Worm (Caenorhabditis elegans) whole organism, late embryonic: ENCODE results near the gene R02E12.5.

Experiments
- C38D4.7 ChIP-seq: fragments of 200-800 bp; sonication (Bioruptor generic); optimal IDR thresholded peaks from 2 replicates; lab custom pipeline; 2018; ENCODE audit warnings: mild to moderate bottlenecking, missing genetic modification characterization, moderate library complexity, missing compliant biosample characterization
- F13H6.1 ChIP-seq: sonication (generic microtip); optimal IDR thresholded peaks from 2 replicates; lab custom pipeline; 2016; ENCODE audit warnings: missing genetic modification characterization, missing compliant biosample characterization
- T23F11.4 ChIP-seq: fragments of 200-800 bp; sonication (Bioruptor generic); optimal IDR thresholded peaks from 2 replicates; lab custom pipeline; 2018; ENCODE audit warnings: mild to moderate bottlenecking, missing genetic modification characterization, missing compliant biosample characterization
- ama-1 ChIP-seq: fragments of 150-350 bp; optimal IDR thresholded peaks from 2 replicates; lab custom pipeline; 2014
- ceh-14 ChIP-seq: sonication (generic microtip); optimal IDR thresholded peaks from 2 replicates; lab custom pipeline; 2016; ENCODE audit warnings: missing genotype, missing genetic modification characterization, missing compliant biosample characterization
- ceh-19 ChIP-seq: fragments of 200-800 bp; sonication (Bioruptor generic); optimal IDR thresholded peaks from 2 replicates; lab custom pipeline; 2018; ENCODE audit warnings: mild to moderate bottlenecking, missing genetic modification characterization, missing compliant biosample characterization
- ceh-2 ChIP-seq: sonication (generic microtip); optimal IDR thresholded peaks from 2 replicates; lab custom pipeline; 2016; ENCODE audit warnings: missing genotype, missing genetic modification characterization, missing compliant biosample characterization
- ceh-22 ChIP-seq: sonication (generic microtip); optimal IDR thresholded peaks from 2 replicates; lab custom pipeline; 2017; ENCODE audit warnings: missing biosample characterization, missing genetic modification characterization
- ceh-24 ChIP-seq: sonication (generic microtip); optimal IDR thresholded peaks from 2 replicates; lab custom pipeline; 2016; ENCODE audit warnings: mild to moderate bottlenecking, missing genetic modification characterization, missing compliant biosample characterization
- ceh-31 ChIP-seq: sonication (generic microtip); optimal IDR thresholded peaks from 2 replicates; lab custom pipeline; 2016; ENCODE audit warnings: missing genetic modification characterization, missing compliant biosample characterization
- ceh-48 ChIP-seq: sonication (generic microtip); optimal IDR thresholded peaks from 2 replicates; lab custom pipeline; 2016; ENCODE audit warnings: missing genetic modification characterization, inconsistent platforms, missing compliant biosample characterization
- ceh-6 ChIP-seq: fragments of 200-800 bp; sonication (Bioruptor generic); optimal IDR thresholded peaks from 2 replicates; lab custom pipeline; 2018; ENCODE audit warnings: mild to moderate bottlenecking, missing genetic modification characterization, missing compliant biosample characterization
- che-1 ChIP-seq: sonication (generic microtip); optimal IDR thresholded peaks from 2 replicates; lab custom pipeline; 2016; ENCODE audit warnings: mild to moderate bottlenecking, missing genetic modification characterization, missing compliant biosample characterization
- dmd-4 ChIP-seq: sonication (generic microtip); optimal IDR thresholded peaks from 2 replicates; lab custom pipeline; 2016; ENCODE audit warnings: borderline replicate concordance, missing genetic modification characterization, missing compliant biosample characterization
- dve-1 ChIP-seq: sonication (generic microtip); optimal IDR thresholded peaks from 2 replicates; lab custom pipeline; 2017; ENCODE audit warnings: antibody characterized with exemption, mild to moderate bottlenecking, missing genetic modification characterization, missing compliant biosample characterization
- elt-2 ChIP-seq: sonication (generic microtip); optimal IDR thresholded peaks from 2 replicates; lab custom pipeline; 2016; ENCODE audit warnings: missing genetic modification reagents, missing genetic modification characterization, missing compliant biosample characterization
- elt-4 ChIP-seq: sonication (generic microtip); optimal IDR thresholded peaks from 2 replicates; lab custom pipeline; 2016; ENCODE audit warnings: missing genetic modification characterization, missing compliant biosample characterization
- ets-4 ChIP-seq: sonication (generic microtip); optimal IDR thresholded peaks from 2 replicates; lab custom pipeline; 2016; ENCODE audit warnings: missing genetic modification characterization, missing compliant biosample characterization
- fkh-10 ChIP-seq: fragments of 150-350 bp; optimal IDR thresholded peaks from 2 replicates; lab custom pipeline; 2014; ENCODE audit warnings: missing biosample characterization, missing genetic modification reagents, missing genetic modification characterization
- hlh-15 ChIP-seq: sonication (generic microtip); optimal IDR thresholded peaks from 2 replicates; lab custom pipeline; 2016; ENCODE audit warnings: missing genetic modification characterization, missing compliant biosample characterization
- hlh-30 ChIP-seq: sonication (generic microtip); optimal IDR thresholded peaks from 2 replicates; lab custom pipeline; 2017; ENCODE audit warnings: antibody characterized with exemption, missing genetic modification characterization, missing compliant biosample characterization; ENCODE audit not compliant: insufficient read depth
- hlh-6 ChIP-seq: sonication (generic microtip); optimal IDR thresholded peaks from 2 replicates; lab custom pipeline; 2016; ENCODE audit warnings: missing genotype, missing genetic modification characterization, missing compliant biosample characterization
- madf-2 ChIP-seq: sonication (generic microtip); optimal IDR thresholded peaks from 2 replicates; lab custom pipeline; 2017; ENCODE audit warnings: missing genetic modification characterization, missing compliant biosample characterization
- mec-3 ChIP-seq: sonication (generic microtip); optimal IDR thresholded peaks from 2 replicates; lab custom pipeline; 2016; ENCODE audit warnings: borderline replicate concordance, missing genetic modification characterization, missing compliant biosample characterization
- nhr-11 ChIP-seq: fragments of 150-350 bp; optimal IDR thresholded peaks from 2 replicates; lab custom pipeline; 2014; ENCODE audit warnings: missing biosample characterization, missing genetic modification characterization
- npax-4 ChIP-seq: sonication (generic microtip); optimal IDR thresholded peaks from 2 replicates; lab custom pipeline; 2016; ENCODE audit warnings: missing genetic modification characterization, missing compliant biosample characterization
- odd-2 ChIP-seq: sonication (generic microtip); optimal IDR thresholded peaks from 2 replicates; lab custom pipeline; 2017; ENCODE audit warnings: antibody characterized with exemption, mild to moderate bottlenecking, missing genetic modification characterization, missing compliant biosample characterization
- pag-3 ChIP-seq: sonication (generic microtip); optimal IDR thresholded peaks from 2 replicates; lab custom pipeline; 2016; ENCODE audit warnings: missing compliant biosample characterization, missing genetic modification characterization, borderline replicate concordance
- pha-4 ChIP-seq: fragments of 150-350 bp; optimal IDR thresholded peaks from 2 replicates; lab custom pipeline; 2018; ENCODE audit warnings: missing biosample characterization, missing genetic modification reagents, missing genetic modification characterization
- pqm-1 ChIP-seq: sonication (generic microtip); optimal IDR thresholded peaks from 2 replicates; lab custom pipeline; 2016; ENCODE audit warnings: missing genetic modification characterization, missing compliant biosample characterization
- pros-1 ChIP-seq: fragments of 150-350 bp; optimal IDR thresholded peaks from 2 replicates; lab custom pipeline; 2014; ENCODE audit warnings: missing biosample characterization, missing genetic modification reagents, missing genetic modification characterization
- ref-2 ChIP-seq: sonication (generic microtip); optimal IDR thresholded peaks from 2 replicates; lab custom pipeline; 2016; ENCODE audit warnings: missing genetic modification characterization, missing compliant biosample characterization
- sdc-2 ChIP-seq: sonication (generic microtip); optimal IDR thresholded peaks from 2 replicates; lab custom pipeline; 2016; ENCODE audit warnings: missing genotype, missing genetic modification characterization, missing compliant biosample characterization
- sox-2 ChIP-seq: fragments of 200-800 bp; sonication (Bioruptor generic); IDR thresholded peaks from 2 replicates; pipeline ENCODE4 v1.3.6; 2022; ENCODE audit warnings: missing genetic modification reagents, missing genetic modification characterization, missing compliant biosample characterization
- syd-9 ChIP-seq: sonication (generic microtip); optimal IDR thresholded peaks from 2 replicates; lab custom pipeline; 2016; ENCODE audit warnings: mild to moderate bottlenecking, missing genetic modification characterization, moderate library complexity, missing compliant biosample characterization
- tbx-2 ChIP-seq: sonication (generic microtip); optimal IDR thresholded peaks from 2 replicates; lab custom pipeline; 2016; ENCODE audit warnings: missing genetic modification characterization, missing compliant biosample characterization
- tbx-7 ChIP-seq: sonication (generic microtip); optimal IDR thresholded peaks from 2 replicates; lab custom pipeline; 2016; ENCODE audit warnings: missing genotype, missing genetic modification characterization, missing compliant biosample characterization
- unc-3 ChIP-seq, 2 experiments: fragments of 200-800 bp in 1 of 2; sonication (Bioruptor generic) in 1 of 2; sonication (generic microtip) in 1 of 2; conservative IDR thresholded peaks in 1 of 2; optimal IDR thresholded peaks in 1 of 2; 2 replicates each; pipeline versions ENCODE4 v1.3.6 to Lab custom; 2016 to 2022; ENCODE audit warnings: missing compliant biosample characterization in 2 of 2, missing genetic modification characterization in 2 of 2, missing genetic modification reagents in 1 of 2
- unc-42 ChIP-seq: sonication (generic microtip); optimal IDR thresholded peaks from 2 replicates; lab custom pipeline; 2016; ENCODE audit warnings: missing genotype, missing genetic modification characterization, missing compliant biosample characterization
- unc-55 ChIP-seq: sonication (generic microtip); optimal IDR thresholded peaks from 2 replicates; lab custom pipeline; 2017; ENCODE audit warnings: missing biosample characterization, missing genetic modification reagents, missing genetic modification characterization
- zip-5 ChIP-seq: sonication (generic microtip); optimal IDR thresholded peaks from 2 replicates; lab custom pipeline; 2016; ENCODE audit warnings: missing genetic modification characterization, missing compliant biosample characterization
- ztf-16 ChIP-seq: sonication (generic microtip); optimal IDR thresholded peaks from 2 replicates; lab custom pipeline; 2017; ENCODE audit warnings: missing genetic modification characterization, missing compliant biosample characterization

Gene R02E12.5

ce11 chrX:3988575-3988974 is 8.6 kb upstream of the R02E12.5 start:
- peak; percentile 58 for TF ChIP-seq unc-42 (tag; lab: Kevin White, UChicago)
- TF ChIP-seq ceh-31 (tag; lab: Kevin White, UChicago): peak; percentile 24
- TF ChIP-seq ama-1 (lab: Kevin White, UChicago): no peak

DNA sequence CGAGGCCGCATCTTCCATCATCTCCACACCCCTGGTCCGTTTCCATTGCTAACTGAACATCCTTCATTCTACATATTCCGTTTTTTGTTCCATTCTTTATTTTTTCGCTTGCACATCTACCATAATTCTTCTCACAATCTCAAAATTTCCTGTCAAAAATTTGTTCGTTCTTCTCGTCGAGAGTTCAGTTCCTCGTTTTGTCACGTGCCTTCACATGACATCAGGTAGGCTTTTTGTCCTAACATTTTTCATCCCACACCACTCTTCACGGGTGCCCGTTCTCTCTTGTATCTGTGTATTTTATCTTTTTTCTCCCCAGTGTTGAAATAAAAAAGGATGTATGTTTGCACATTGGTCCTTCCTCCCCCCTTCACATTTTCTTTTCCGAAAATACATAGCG is 6.6 kb upstream of the R02E12.5 start:
- no peak for TF ChIP-seq ztf-16 (tag; lab: Kevin White, UChicago)
- TF ChIP-seq hlh-30 (tag; lab: Kevin White, UChicago): peak; percentile 53
- TF ChIP-seq, all 69 proteins: peak for 1

ce11 chrX:3990941-3991340 is 6.2 kb upstream of the R02E12.5 start:
- TF ChIP-seq ceh-31 (tag; lab: Kevin White, UChicago): peak; percentile 25
- TF ChIP-seq pag-3 (tag; lab: Kevin White, UChicago): no peak
- TF ChIP-seq unc-42 (tag; lab: Kevin White, UChicago): peak; percentile 75
- peak; percentile 8 for TF ChIP-seq tbx-2 (tag; lab: Kevin White, UChicago)
- no peak for TF ChIP-seq nhr-11 (tag; lab: Kevin White, UChicago)
- TF ChIP-seq hlh-6: no peak
- no peak for TF ChIP-seq ets-4
- TF ChIP-seq ceh-19 (GFP tag; lab: Kevin White, UChicago): no peak
- TF ChIP-seq C38D4.7 (GFP tag; lab: Kevin White, UChicago): no peak
- no peak for TF ChIP-seq npax-4 (tag; lab: Kevin White, UChicago)
- TF ChIP-seq che-1 (tag; lab: Kevin White, UChicago): no peak
- TF ChIP-seq hlh-30 (tag; lab: Kevin White, UChicago): no peak
- TF ChIP-seq ceh-6 (GFP tag; lab: Kevin White, UChicago): no peak
- no peak for TF ChIP-seq pros-1 (tag; lab: Kevin White, UChicago)
- peak; percentile 9 for TF ChIP-seq sdc-2
- no peak for TF ChIP-seq ceh-14
- no peak for TF ChIP-seq ceh-2
- TF ChIP-seq mec-3 (tag; lab: Kevin White, UChicago): no peak
- TF ChIP-seq ztf-16 (tag; lab: Kevin White, UChicago): no peak
- no peak for TF ChIP-seq tbx-7 (tag; lab: Kevin White, UChicago)
- no peak for TF ChIP-seq fkh-10 (GFP tag; lab: Kevin White, UChicago)
- no peak for TF ChIP-seq syd-9 (tag; lab: Kevin White, UChicago)
- TF ChIP-seq dve-1: no peak

- TF ChIP-seq pqm-1 (tag; lab: Kevin White, UChicago) (no peak), ceh-24 (tag; lab: Kevin White, UChicago) (no peak), syd-9 (tag; lab: Kevin White, UChicago) (no peak), elt-2 (tag; lab: Kevin White, UChicago) (no peak), fkh-10 (GFP tag; lab: Kevin White, UChicago) (no peak), ceh-48 (tag; lab: Kevin White, UChicago) (no peak), sox-2 (no peak), F13H6.1 (tag; lab: Kevin White, UChicago) (no peak), hlh-30 (tag; lab: Kevin White, UChicago) (no peak), ceh-2 (no peak), ama-1 (lab: Kevin White, UChicago) (no peak), dve-1 (no peak), ref-2 (tag; lab: Kevin White, UChicago) (no peak), ztf-16 (tag; lab: Kevin White, UChicago) (no peak), tbx-2 (tag; lab: Kevin White, UChicago) (no peak), ets-4 (no peak), T23F11.4 (GFP tag; lab: Kevin White, UChicago) (no peak), ceh-22 (tag; lab: Kevin White, UChicago) (no peak), zip-5 (tag; lab: Kevin White, UChicago) (no peak)
Observed at ce11 chrX:3991652-3992051, 5.5 kb upstream of the R02E12.5 start.

- TF ChIP-seq unc-55 (no peak), sox-2 (peak; percentile 44; the same call in 1 of the 2 replicates), ztf-16 (tag; lab: Kevin White, UChicago) (peak; percentile 21), pha-4 (tag; lab: Kevin White, UChicago) (no peak), F13H6.1 (tag; lab: Kevin White, UChicago) (no peak), elt-4 (tag; lab: Kevin White, UChicago) (no peak), odd-2 (no peak), C38D4.7 (GFP tag; lab: Kevin White, UChicago) (peak; percentile 51), unc-3 (GFP tag; conservative IDR thresholded peaks at IDR 0.05; lab: Robert Waterston, UW) (peak; percentile 45), unc-3 (tag; optimal IDR thresholded peaks at IDR 0.05; lab: Kevin White, UChicago) (peak; percentile 33), npax-4 (tag; lab: Kevin White, UChicago) (no peak), dmd-4 (tag; lab: Kevin White, UChicago) (no peak), T23F11.4 (GFP tag; lab: Kevin White, UChicago) (peak; percentile 31), syd-9 (tag; lab: Kevin White, UChicago) (no peak), madf-2 (tag; lab: Kevin White, UChicago) (peak; percentile 16), ceh-19 (GFP tag; lab: Kevin White, UChicago) (peak; percentile 63), hlh-15 (tag; lab: Kevin White, UChicago) (peak; percentile 33), ceh-48 (tag; lab: Kevin White, UChicago) (peak; percentile 27), pqm-1 (tag; lab: Kevin White, UChicago) (no peak), hlh-6 (peak; percentile 52)
Observed at ce11 chrX:3994418-3994817, 2.7 kb upstream of the R02E12.5 start.
